Fruit fly (Drosophila melanogaster) whole organism, prepupa: ENCODE measurements around the gene CG33169.
A peak's percentile ranks its signal among the peaks of the same experiment; 100 is the strongest.

Experiments
- Blimp-1 ChIP-seq: fragments of 200-800 bp; sonication (Bioruptor generic); optimal IDR thresholded peaks from 3 replicates; lab custom pipeline; 2017; ENCODE audit warnings: missing biosample characterization, missing genetic modification characterization, mild to moderate bottlenecking, moderate library complexity, missing genetic modification reagents
- CG10669 ChIP-seq: fragments of 200-800 bp; sonication (Bioruptor generic); optimal IDR thresholded peaks from 3 replicates; lab custom pipeline; 2018; ENCODE audit warnings: missing biosample characterization, mild to moderate bottlenecking, missing genetic modification characterization, moderate library complexity
- CG11294 ChIP-seq: fragments of 200-800 bp; sonication (Bioruptor generic); IDR thresholded peaks from 2 replicates; pipeline ENCODE4 v1.3.6; 2022; ENCODE audit warnings: missing biosample characterization, missing genetic modification characterization
- CG11902 ChIP-seq: fragments of 200-800 bp; sonication (Bioruptor generic); optimal IDR thresholded peaks from 3 replicates; lab custom pipeline; 2016; ENCODE audit warnings: missing biosample characterization, missing genetic modification characterization
- CG15336 ChIP-seq: fragments of 200-800 bp; sonication (Bioruptor generic); IDR thresholded peaks from 2 replicates; pipeline ENCODE4 v1.3.6; 2022; ENCODE audit warnings: missing biosample characterization, missing genetic modification characterization
- CG3032 ChIP-seq: fragments of 200-800 bp; optimal IDR thresholded peaks from 2 replicates; lab custom pipeline; 2019; ENCODE audit warnings: missing biosample characterization, mild to moderate bottlenecking, missing genetic modification characterization, moderate library complexity
- CG31627 ChIP-seq: fragments of 200-800 bp; sonication (Bioruptor generic); optimal IDR thresholded peaks from 3 replicates; lab custom pipeline; 2016; ENCODE audit warnings: missing biosample characterization, missing genetic modification characterization
- CG32006 ChIP-seq: fragments of 200-800 bp; sonication (Bioruptor generic); optimal IDR thresholded peaks from 3 replicates; lab custom pipeline; 2017; ENCODE audit warnings: missing biosample characterization, mild to moderate bottlenecking, missing genetic modification characterization
- CG3919 ChIP-seq: fragments of 200-800 bp; sonication (Bioruptor generic); optimal IDR thresholded peaks from 3 replicates; lab custom pipeline; 2016; ENCODE audit warnings: missing biosample characterization, missing genetic modification characterization
- CG6163 ChIP-seq: fragments of 200-800 bp; sonication (Bioruptor generic); IDR thresholded peaks from 3 replicates; pipeline ENCODE4 v1.3.6; 2022; ENCODE audit warnings: missing biosample characterization, missing genetic modification characterization
- CG6276 ChIP-seq: fragments of 200-800 bp; sonication (Bioruptor generic); optimal IDR thresholded peaks from 2 replicates; lab custom pipeline; 2017; ENCODE audit warnings: missing biosample characterization, mild to moderate bottlenecking, missing genetic modification characterization
- CG6792 ChIP-seq: fragments of 200-800 bp; sonication (Bioruptor generic); optimal IDR thresholded peaks from 3 replicates; lab custom pipeline; 2016; ENCODE audit warnings: missing biosample characterization, missing genetic modification characterization
- CG6808 ChIP-seq: fragments of 200-800 bp; sonication (Bioruptor generic); optimal IDR thresholded peaks from 3 replicates; lab custom pipeline; 2017; ENCODE audit warnings: missing biosample characterization, missing genetic modification characterization, mild to moderate bottlenecking, moderate library complexity, missing genetic modification reagents
- CG6854 ChIP-seq: fragments of 200-800 bp; sonication (Bioruptor generic); optimal IDR thresholded peaks from 2 replicates; lab custom pipeline; 2017; ENCODE audit warnings: missing biosample characterization, mild to moderate bottlenecking, missing genetic modification characterization
- CG8119 ChIP-seq: fragments of 200-800 bp; sonication (Bioruptor generic); IDR thresholded peaks from 3 replicates; pipeline ENCODE4 v1.3.6; 2022; ENCODE audit warnings: missing biosample characterization, missing genetic modification characterization
- CG9139 ChIP-seq: fragments of 200-800 bp; sonication (Bioruptor generic); optimal IDR thresholded peaks from 3 replicates; lab custom pipeline; 2017; ENCODE audit warnings: missing biosample characterization, mild to moderate bottlenecking, missing genetic modification characterization
- Eip78C ChIP-seq: fragments of 200-800 bp; sonication (Bioruptor generic); peaks from one replicate; lab custom pipeline; 2016; ENCODE audit warnings: missing biosample characterization, missing genetic modification characterization
- Ets96B ChIP-seq: fragments of 200-800 bp; optimal IDR thresholded peaks from 2 replicates; lab custom pipeline; 2019; ENCODE audit warnings: missing biosample characterization, mild to moderate bottlenecking, missing genetic modification characterization, moderate library complexity
- Gug ChIP-seq: fragments of 200-800 bp; sonication (Bioruptor generic); IDR thresholded peaks from 2 replicates; pipeline ENCODE4 v1.3.6; 2022; ENCODE audit warnings: missing biosample characterization, missing genetic modification characterization
- Hr38 ChIP-seq: sonication (Bioruptor generic); optimal IDR thresholded peaks from 2 replicates; lab custom pipeline; 2016; ENCODE audit warnings: missing biosample characterization, missing genetic modification characterization
- Hr39 ChIP-seq: fragments of 200-800 bp; sonication (Bioruptor generic); optimal IDR thresholded peaks from 2 replicates; lab custom pipeline; 2016; ENCODE audit warnings: missing biosample characterization, missing genetic modification characterization
- Lpt ChIP-seq: fragments of 200-800 bp; sonication (Bioruptor generic); optimal IDR thresholded peaks from 3 replicates; lab custom pipeline; 2016; ENCODE audit warnings: missing biosample characterization, missing genetic modification characterization
- Met ChIP-seq: fragments of 200-800 bp; sonication (Bioruptor generic); optimal IDR thresholded peaks from 3 replicates; lab custom pipeline; 2016; ENCODE audit warnings: missing biosample characterization, missing genetic modification characterization
- OdsH ChIP-seq: fragments of 200-800 bp; sonication (Bioruptor generic); optimal IDR thresholded peaks from 3 replicates; lab custom pipeline; 2016; ENCODE audit warnings: missing biosample characterization, missing genetic modification characterization
- Smox ChIP-seq: fragments of 200-800 bp; sonication (Bioruptor generic); optimal IDR thresholded peaks from 3 replicates; lab custom pipeline; 2016; ENCODE audit warnings: missing biosample characterization, missing genetic modification characterization
- Sox102F ChIP-seq: fragments of 200-800 bp; sonication (Bioruptor generic); optimal IDR thresholded peaks from 2 replicates; lab custom pipeline; 2016; ENCODE audit warnings: missing biosample characterization, mild to moderate bottlenecking, missing genetic modification characterization
- Sox15 ChIP-seq: fragments of 200-800 bp; sonication (Bioruptor generic); optimal IDR thresholded peaks from 3 replicates; lab custom pipeline; 2016; ENCODE audit warnings: missing biosample characterization, missing genetic modification characterization
- acj6 ChIP-seq: fragments of 200-800 bp; sonication (Bioruptor generic); optimal IDR thresholded peaks from 3 replicates; lab custom pipeline; 2016; ENCODE audit warnings: missing biosample characterization, missing genetic modification characterization
- cyc ChIP-seq: fragments of 200-800 bp; sonication (Bioruptor generic); optimal IDR thresholded peaks from 3 replicates; lab custom pipeline; 2016; ENCODE audit warnings: missing biosample characterization, missing genetic modification characterization
- dac ChIP-seq: fragments of 200-800 bp; sonication (Bioruptor generic); optimal IDR thresholded peaks from 2 replicates; lab custom pipeline; 2017; ENCODE audit warnings: missing biosample characterization, mild to moderate bottlenecking, missing genetic modification characterization
- dsx ChIP-seq: fragments of 200-800 bp; optimal IDR thresholded peaks from 3 replicates; lab custom pipeline; 2019; ENCODE audit warnings: missing biosample characterization, mild to moderate bottlenecking, missing genetic modification characterization, moderate library complexity; ENCODE audit not compliant: poor library complexity, severe bottlenecking
- eg ChIP-seq: fragments of 200-800 bp; sonication (Bioruptor generic); IDR thresholded peaks from 3 replicates; pipeline ENCODE4 v1.3.6; 2022; ENCODE audit warnings: missing biosample characterization, missing genetic modification characterization
- esn ChIP-seq: fragments of 200-800 bp; sonication (Bioruptor generic); optimal IDR thresholded peaks from 2 replicates; lab custom pipeline; 2016; ENCODE audit warnings: missing biosample characterization, mild to moderate bottlenecking, missing genetic modification characterization, moderate library complexity
- fd59A ChIP-seq: fragments of 200-800 bp; sonication (Bioruptor generic); optimal IDR thresholded peaks from 2 replicates; lab custom pipeline; 2017; ENCODE audit warnings: missing biosample characterization, mild to moderate bottlenecking, missing genetic modification characterization, missing genetic modification reagents
- fd85E ChIP-seq: fragments of 200-800 bp; sonication (Bioruptor generic); optimal IDR thresholded peaks from 3 replicates; lab custom pipeline; 2016; ENCODE audit warnings: missing biosample characterization, missing genetic modification characterization
- net ChIP-seq: fragments of 200-800 bp; sonication (Bioruptor generic); optimal IDR thresholded peaks from 3 replicates; lab custom pipeline; 2016; ENCODE audit warnings: missing biosample characterization, missing genetic modification characterization
- pdm3 ChIP-seq: fragments of 200-800 bp; sonication (Bioruptor generic); optimal IDR thresholded peaks from 3 replicates; lab custom pipeline; 2016; ENCODE audit warnings: missing biosample characterization, missing genetic modification characterization
- spab ChIP-seq: fragments of 200-800 bp; sonication (Bioruptor generic); optimal IDR thresholded peaks from 2 replicates; lab custom pipeline; 2017; ENCODE audit warnings: missing biosample characterization, mild to moderate bottlenecking, missing genetic modification characterization, missing genetic modification reagents
- ss ChIP-seq, 2 experiments: fragments of 200-800 bp; sonication (Bioruptor generic); optimal IDR thresholded peaks; 2 replicates in 1 of 2; 3 replicates in 1 of 2; lab custom pipeline; 2017 to 2018; ENCODE audit warnings: mild to moderate bottlenecking in 2 of 2, missing biosample characterization in 2 of 2, missing genetic modification characterization in 2 of 2, moderate library complexity in 1 of 2
- svp ChIP-seq: fragments of 200-800 bp; sonication (Bioruptor generic); peaks from one replicate; lab custom pipeline; 2016; ENCODE audit warnings: missing biosample characterization, missing genetic modification characterization
- vri ChIP-seq: fragments of 200-800 bp; sonication (Bioruptor generic); optimal IDR thresholded peaks from 3 replicates; lab custom pipeline; 2016; ENCODE audit warnings: missing biosample characterization, mild to moderate bottlenecking, missing genetic modification characterization

Gene CG33169

dm6 chr3L:22878723-22879343, 15.2 kb downstream of the CG33169 start, which contains the start of the genes Chro and Ssl1 (continued):
- TF ChIP-seq CG11294 (peak; percentile 99), CG11902 (peak; percentile 100), net (GFP tag; lab: Kevin White, UChicago) (peak; percentile 100), CG6808 (peak; percentile 99), dsx (peak; percentile 99), Lpt (GFP tag; lab: Kevin White, UChicago) (peak; percentile 100), CG10669 (peak; percentile 100), CG6792 (GFP tag; lab: Kevin White, UChicago) (peak; percentile 100), Hr38 (peak; percentile 100), CG31627 (peak; percentile 100), CG6163 (peak; percentile 100), Gug (GFP tag; lab: Robert Waterston, UW) (peak; percentile 100), CG8119 (GFP tag; lab: Robert Waterston, UW) (peak; percentile 100), fd59A (GFP tag; lab: Kevin White, UChicago) (peak; percentile 100), Sox102F (GFP tag; lab: Kevin White, UChicago) (peak; percentile 100), Sox15 (GFP tag; lab: Kevin White, UChicago) (peak; percentile 100), Met (GFP tag; lab: Kevin White, UChicago) (peak; percentile 100), vri (GFP tag; lab: Kevin White, UChicago) (peak; percentile 100), cyc (GFP tag; lab: Kevin White, UChicago) (peak; percentile 100), acj6 (GFP tag; lab: Kevin White, UChicago) (peak; percentile 100), Ets96B (tag; lab: Kevin White, UChicago) (peak; percentile 100), ss (GFP tag; optimal IDR thresholded peaks at IDR 0.05; lab: Kevin White, UChicago) (peak; percentile 99 to 100), CG3032 (tag; lab: Kevin White, UChicago) (peak; percentile 100), dac (GFP tag; lab: Kevin White, UChicago) (peak; percentile 100), CG3919 (peak; percentile 100), CG32006 (GFP tag; lab: Kevin White, UChicago) (peak; percentile 100), CG6276 (peak; percentile 100), CG9139 (peak; percentile 99), CG15336 (peak; percentile 100), OdsH (GFP tag; lab: Kevin White, UChicago) (peak; percentile 100), spab (GFP tag; lab: Kevin White, UChicago) (peak; percentile 100), fd85E (GFP tag; lab: Kevin White, UChicago) (peak; percentile 99), eg (GFP tag; lab: Robert Waterston, UW) (peak; percentile 100), svp (GFP tag; lab: Kevin White, UChicago) (peak; percentile 100)
- TF ChIP-seq, all 60 proteins: peak for 60

dm6 chr3L:22879344-22879723, 15.7 kb downstream of the CG33169 start:
- no peak for TF ChIP-seq Blimp-1 (GFP tag; lab: Kevin White, UChicago)
- TF ChIP-seq Smox (GFP tag; lab: Kevin White, UChicago), result no peak
- no peak for TF ChIP-seq Eip78C (GFP tag; lab: Kevin White, UChicago)
- TF ChIP-seq esn, result no peak
- no peak for TF ChIP-seq fd59A (GFP tag; lab: Kevin White, UChicago)
- TF ChIP-seq pdm3 (GFP tag; lab: Kevin White, UChicago), result no peak
- TF ChIP-seq vri (GFP tag; lab: Kevin White, UChicago), result no peak
- no peak for TF ChIP-seq OdsH (GFP tag; lab: Kevin White, UChicago)
- TF ChIP-seq net (GFP tag; lab: Kevin White, UChicago), result no peak
- TF ChIP-seq spab (GFP tag; lab: Kevin White, UChicago), result no peak
- TF ChIP-seq CG6854 (GFP tag; lab: Kevin White, UChicago), result no peak
- no peak for TF ChIP-seq Hr39 (GFP tag; lab: Kevin White, UChicago)
- no peak for TF ChIP-seq ss (GFP tag; optimal IDR thresholded peaks at IDR 0.05; lab: Kevin White, UChicago)
- TF ChIP-seq, all 60 proteins: peak for 0
